Worm (Caenorhabditis elegans): ENCODE data around the gene unc-103.
A peak's percentile ranks its signal among the peaks of the same experiment; 100 is the strongest.

The unc-103 gene

DNA sequence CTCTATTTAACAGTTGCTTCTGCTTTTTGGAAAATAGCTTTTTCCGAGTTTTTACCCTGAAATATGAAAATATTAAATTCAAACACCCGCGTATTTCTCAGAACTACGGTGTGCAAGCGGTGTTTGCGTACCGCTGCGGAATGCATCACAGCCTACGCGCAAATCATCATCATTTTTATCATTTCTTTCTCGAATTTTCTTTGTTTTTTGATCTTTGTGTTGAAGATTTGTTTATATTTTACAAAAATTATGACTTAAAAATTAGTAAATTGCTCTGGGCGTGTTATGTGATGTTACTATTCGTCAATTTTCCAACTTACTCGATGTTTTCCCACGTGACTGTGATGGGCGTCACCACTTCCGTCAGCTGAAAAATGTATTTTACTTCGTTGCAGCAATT lies 35.7 kb downstream of the unc-103 start (continued):
- TF ChIP-seq nhr-84 (tag; optimal IDR thresholded peaks at IDR 0.05) (no peak), efl-3 (GFP tag; optimal IDR thresholded peaks at IDR 0.05) (no peak), pax-3 (tag; optimal IDR thresholded peaks at IDR 0.05) (peak; percentile 50), isw-1 (GFP tag; IDR thresholded peaks at IDR 0.05) (peak; percentile 74), ztf-4 (tag; optimal IDR thresholded peaks at IDR 0.05) (peak; percentile 4), zag-1 (tag; optimal IDR thresholded peaks at IDR 0.05) (no peak), tbx-2 (tag; optimal IDR thresholded peaks at IDR 0.05) (peak; percentile 69), fos-1 (tag; optimal IDR thresholded peaks at IDR 0.05) (peak; percentile 45), nhr-19 (GFP tag; conservative IDR thresholded peaks at IDR 0.05) (peak; percentile 81), nhr-47 (tag; optimal IDR thresholded peaks at IDR 0.05) (peak; percentile 78), C34B4.2 (tag; optimal IDR thresholded peaks at IDR 0.05) (no peak), grh-1 (GFP tag; IDR thresholded peaks at IDR 0.05) (peak; percentile 35; the same call in 1 of the 2 replicates), aha-1 (tag; optimal IDR thresholded peaks at IDR 0.05) (no peak), C16A3.4 (tag; optimal IDR thresholded peaks at IDR 0.05) (peak; percentile 76), snu-23 (GFP tag; optimal IDR thresholded peaks at IDR 0.05) (peak; percentile 91), dsc-1 (tag; optimal IDR thresholded peaks at IDR 0.05) (peak; percentile 58), blmp-1 (tag; optimal IDR thresholded peaks at IDR 0.05) (peak; percentile 45), elt-3 (tag; optimal IDR thresholded peaks at IDR 0.05) (peak in 3 of 6 experiments; percentile 4 to 70 (median 39)), jun-1 (tag; optimal IDR thresholded peaks at IDR 0.05) (peak; percentile 17), rnt-1 (tag; optimal IDR thresholded peaks at IDR 0.05) (peak; percentile 76), ceh-82 (tag; optimal IDR thresholded peaks at IDR 0.05) (peak; percentile 33 to 79 (median 37)), mep-1 (tag; optimal IDR thresholded peaks at IDR 0.05) (peak; percentile 92), aly-2 (tag; optimal IDR thresholded peaks at IDR 0.05) (no peak)

DNA sequence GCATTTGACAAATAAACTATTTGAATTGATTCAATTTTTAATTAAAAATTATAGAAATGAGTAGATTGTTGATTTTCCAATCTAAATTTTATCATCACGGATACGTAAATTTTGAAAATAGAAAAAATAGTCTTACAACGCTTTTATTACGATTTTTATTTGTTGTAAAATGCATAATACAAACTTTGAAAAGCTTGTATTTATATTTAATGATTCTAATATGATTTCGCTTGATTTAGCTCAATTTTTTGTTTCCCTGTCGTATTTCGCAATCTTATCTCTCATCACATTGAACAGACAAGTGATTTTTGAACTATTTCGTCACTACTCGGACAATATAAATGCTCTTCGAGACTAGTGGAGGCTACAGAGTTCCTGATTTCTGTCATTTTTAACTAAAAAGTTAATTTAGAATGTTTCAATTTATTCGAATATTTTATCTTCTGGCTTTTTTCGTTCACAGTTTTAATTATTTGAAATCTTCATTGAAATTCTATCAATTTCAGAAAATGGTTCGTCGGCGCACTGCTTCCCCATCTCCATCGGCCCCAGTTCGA lies 36.4 kb downstream of the unc-103 start, which contains the start of the genes wht-3 and har-1:
wht-3 (minus strand) TSS at position 51 of the 557 bp plus-strand sequence.
har-1 (plus strand) TSS at position 507 of the 557 bp plus-strand sequence.
- no peak for TF ChIP-seq elt-2 (tag; optimal IDR thresholded peaks at IDR 0.05)
- no peak for TF ChIP-seq C04F5.9 (tag; optimal IDR thresholded peaks at IDR 0.05)
- TF ChIP-seq sptf-1 (tag; optimal IDR thresholded peaks at IDR 0.05), result no peak
- no peak for TF ChIP-seq pax-3 (tag; optimal IDR thresholded peaks at IDR 0.05)
- no peak for TF ChIP-seq nhr-76 (tag; optimal IDR thresholded peaks at IDR 0.05)
- TF ChIP-seq zag-1 (tag; optimal IDR thresholded peaks at IDR 0.05), result no peak
- no peak for TF ChIP-seq sox-4 (tag; optimal IDR thresholded peaks at IDR 0.05)
- TF ChIP-seq lin-15B (tag; optimal IDR thresholded peaks at IDR 0.05), result no peak
- no peak for TF ChIP-seq isw-1 (GFP tag; IDR thresholded peaks at IDR 0.05)
- TF ChIP-seq alr-1 (tag; optimal IDR thresholded peaks at IDR 0.05; ENCODE audit: borderline replicate concordance), result no peak
- no peak for TF ChIP-seq aha-1 (tag; optimal IDR thresholded peaks at IDR 0.05)
- no peak for TF ChIP-seq pqm-1 (tag; optimal IDR thresholded peaks at IDR 0.05)
- no peak for TF ChIP-seq tbx-2 (tag; optimal IDR thresholded peaks at IDR 0.05)
- TF ChIP-seq ceh-90 (tag; optimal IDR thresholded peaks at IDR 0.05), result no peak
- no peak for TF ChIP-seq efl-3 (GFP tag; optimal IDR thresholded peaks at IDR 0.05)
- peak; percentile 39 for TF ChIP-seq mep-1 (tag; optimal IDR thresholded peaks at IDR 0.05)
- TF ChIP-seq skn-1 (tag; optimal IDR thresholded peaks at IDR 0.05), result peak; percentile 57
- no peak for TF ChIP-seq snu-23 (GFP tag; optimal IDR thresholded peaks at IDR 0.05)
- no peak for TF ChIP-seq rnt-1 (tag; optimal IDR thresholded peaks at IDR 0.05)
- no peak for TF ChIP-seq dpl-1 (GFP tag; optimal IDR thresholded peaks at IDR 0.05)
- TF ChIP-seq ceh-88 (GFP tag; IDR thresholded peaks at IDR 0.05), result peak; percentile 28; the same call in 1 of the 2 replicates
- TF ChIP-seq nhr-85 (tag), result peak; percentile 37
- no peak for TF ChIP-seq xbp-1 (tag; optimal IDR thresholded peaks at IDR 0.05)
- TF ChIP-seq tlp-1 (tag; optimal IDR thresholded peaks at IDR 0.05), result no peak
- TF ChIP-seq sup-37 (GFP tag; optimal IDR thresholded peaks at IDR 0.05), result no peak
- no peak for TF ChIP-seq jun-1 (tag; optimal IDR thresholded peaks at IDR 0.05)
- no peak for TF ChIP-seq nhr-84 (tag; optimal IDR thresholded peaks at IDR 0.05)
- TF ChIP-seq ztf-4 (tag; optimal IDR thresholded peaks at IDR 0.05), result no peak
- no peak for TF ChIP-seq pag-3 (tag; optimal IDR thresholded peaks at IDR 0.05; ENCODE audit: borderline replicate concordance, insufficient read depth)
- no peak for TF ChIP-seq Y116A8C.19 (tag; optimal IDR thresholded peaks at IDR 0.05; ENCODE audit: borderline replicate concordance)
- no peak for TF ChIP-seq F16B12.6 (tag; optimal IDR thresholded peaks at IDR 0.05)
- no peak for TF ChIP-seq ceh-8 (GFP tag; optimal IDR thresholded peaks at IDR 0.05)
- TF ChIP-seq efl-1 (optimal IDR thresholded peaks at IDR 0.05), result peak in 1 of 2 experiments; percentile 3
- no peak for TF ChIP-seq efl-1 (GFP tag; optimal IDR thresholded peaks at IDR 0.05 in 1 of 2)
- no peak for TF ChIP-seq irx-1 (tag; optimal IDR thresholded peaks at IDR 0.05)
- TF ChIP-seq lsy-2 (tag; optimal IDR thresholded peaks at IDR 0.05), result no peak
- TF ChIP-seq elt-3 (tag; optimal IDR thresholded peaks at IDR 0.05), result no peak
- no peak for TF ChIP-seq nhr-11 (tag; optimal IDR thresholded peaks at IDR 0.05)
- TF ChIP-seq blmp-1 (tag; optimal IDR thresholded peaks at IDR 0.05), result no peak
- no peak for TF ChIP-seq lin-39 (tag; optimal IDR thresholded peaks at IDR 0.05)
- peak; percentile 18 for TF ChIP-seq nhr-71 (tag; optimal IDR thresholded peaks at IDR 0.05)
- TF ChIP-seq nhr-19 (GFP tag; conservative IDR thresholded peaks at IDR 0.05), result no peak

Data from whole organism, L1 larva.